Worm (Caenorhabditis elegans): ENCODE results near the gene glb-11.

The glb-11 gene

ce11 chrIII:3953235-3953634 lies 38.8 kb downstream of the glb-11 start:
- TF ChIP-seq tbx-2 (tag; optimal IDR thresholded peaks at IDR 0.05) = peak; percentile 40
- TF ChIP-seq jun-1 (tag; optimal IDR thresholded peaks at IDR 0.05) = peak; percentile 33
- no peak for TF ChIP-seq ztf-11 (tag; optimal IDR thresholded peaks at IDR 0.05)
- peak; percentile 33 for TF ChIP-seq lsy-12 (tag; optimal IDR thresholded peaks at IDR 0.05)
- TF ChIP-seq ztf-4 (tag; optimal IDR thresholded peaks at IDR 0.05) = no peak
- TF ChIP-seq nfya-1 (tag; optimal IDR thresholded peaks at IDR 0.05; ENCODE audit: insufficient read depth) = peak; percentile 69
- TF ChIP-seq pha-4 (tag; optimal IDR thresholded peaks at IDR 0.05) = peak; percentile 39
- peak; percentile 98 for TF ChIP-seq lin-39 (tag; optimal IDR thresholded peaks at IDR 0.05)
- TF ChIP-seq ama-1 (optimal IDR thresholded peaks at IDR 0.05) = peak; percentile 82
- TF ChIP-seq ceh-28 (tag; optimal IDR thresholded peaks at IDR 0.05) = peak; percentile 69
- no peak for TF ChIP-seq nhr-237 (tag; optimal IDR thresholded peaks at IDR 0.05)
- peak; percentile 15 for TF ChIP-seq unc-62 (GFP tag; optimal IDR thresholded peaks at IDR 0.05)
- TF ChIP-seq nhr-23 (tag; optimal IDR thresholded peaks at IDR 0.05) = peak; percentile 74
- TF ChIP-seq nhr-25 (tag; optimal IDR thresholded peaks at IDR 0.05) = peak; percentile 6
- peak; percentile 84 for TF ChIP-seq elt-1 (tag; optimal IDR thresholded peaks at IDR 0.05)
- TF ChIP-seq nhr-77 (tag; optimal IDR thresholded peaks at IDR 0.05) = no peak
- TF ChIP-seq egl-5 (tag; optimal IDR thresholded peaks at IDR 0.05) = peak; percentile 16
- TF ChIP-seq lin-15B (tag; optimal IDR thresholded peaks at IDR 0.05) = peak; percentile 23
- TF ChIP-seq hmg-11 (tag; optimal IDR thresholded peaks at IDR 0.05) = peak; percentile 66
- TF ChIP-seq elt-2 (tag; optimal IDR thresholded peaks at IDR 0.05) = peak; percentile 26
- TF ChIP-seq elt-3 (tag; optimal IDR thresholded peaks at IDR 0.05) = no peak
- TF ChIP-seq snpc-4 (tag; optimal IDR thresholded peaks at IDR 0.05) = no peak
- peak; percentile 85 for TF ChIP-seq nhr-43 (tag; optimal IDR thresholded peaks at IDR 0.05; ENCODE audit: poor library complexity, severe bottlenecking)

- TF ChIP-seq fkh-2 (tag; optimal IDR thresholded peaks at IDR 0.05) (no peak), nhr-43 (tag; optimal IDR thresholded peaks at IDR 0.05; ENCODE audit: poor library complexity, severe bottlenecking) (peak; percentile 46), nhr-23 (tag; optimal IDR thresholded peaks at IDR 0.05) (peak; percentile 77), ceh-9 (tag; optimal IDR thresholded peaks at IDR 0.05) (no peak), pqm-1 (tag; optimal IDR thresholded peaks at IDR 0.05) (peak; percentile 26), elt-2 (tag; optimal IDR thresholded peaks at IDR 0.05) (peak; percentile 26), nfya-1 (tag; optimal IDR thresholded peaks at IDR 0.05; ENCODE audit: insufficient read depth) (peak; percentile 8), pha-4 (tag; optimal IDR thresholded peaks at IDR 0.05) (peak; percentile 80), snpc-4 (tag; optimal IDR thresholded peaks at IDR 0.05) (peak; percentile 15), sea-2 (GFP tag; optimal IDR thresholded peaks at IDR 0.05) (no peak)
Measured at ce11 chrIII:3952058-3952457, 39.9 kb downstream of the glb-11 start.

Data from whole organism, L3 larva.